Worm (Caenorhabditis elegans) whole organism, L3 larva: ENCODE results near the gene W03A5.6.

Experiments
- ama-1 ChIP-seq: fragments of 150-350 bp; optimal IDR thresholded peaks from 2 replicates; lab custom pipeline; 2018
- nhr-12 ChIP-seq: fragments of 150-350 bp; optimal IDR thresholded peaks from 2 replicates; lab custom pipeline; 2014; ENCODE audit warnings: missing biosample characterization, missing genetic modification characterization

ce11 chrIII:5382073-5382472, 58.4 kb downstream of the W03A5.6 start, which contains the start of gene Y32H12A.6:
- TF ChIP-seq ama-1 (lab: Kevin White, UChicago) (no peak), nhr-12 (tag; lab: Kevin White, UChicago) (no peak)
